Worm (Caenorhabditis elegans) whole organism, late embryonic: ENCODE data around the gene T10C6.15.

ENCODE experiments used
- C08G9.2 ChIP-seq: sonication (generic microtip); optimal IDR thresholded peaks from 2 replicates; lab custom pipeline; 2016; ENCODE audit warnings: mild to moderate bottlenecking, missing genetic modification characterization, moderate library complexity, missing compliant biosample characterization
- C38D4.7 ChIP-seq: fragments of 200-800 bp; sonication (Bioruptor generic); optimal IDR thresholded peaks from 2 replicates; lab custom pipeline; 2018; ENCODE audit warnings: mild to moderate bottlenecking, missing genetic modification characterization, moderate library complexity, missing compliant biosample characterization
- K09A11.1 ChIP-seq: sonication (generic microtip); optimal IDR thresholded peaks from 2 replicates; lab custom pipeline; 2017; ENCODE audit warnings: antibody characterized with exemption, mild to moderate bottlenecking, missing genetic modification characterization, missing compliant biosample characterization; ENCODE audit not compliant: insufficient read depth
- Y22D7AL.16 ChIP-seq: sonication (generic microtip); optimal IDR thresholded peaks from 2 replicates; lab custom pipeline; 2016; ENCODE audit warnings: missing genetic modification characterization, missing compliant biosample characterization
- ama-1 ChIP-seq: fragments of 150-350 bp; optimal IDR thresholded peaks from 2 replicates; lab custom pipeline; 2014
- ceh-19 ChIP-seq: fragments of 200-800 bp; sonication (Bioruptor generic); optimal IDR thresholded peaks from 2 replicates; lab custom pipeline; 2018; ENCODE audit warnings: mild to moderate bottlenecking, missing genetic modification characterization, missing compliant biosample characterization
- ceh-31 ChIP-seq: sonication (generic microtip); optimal IDR thresholded peaks from 2 replicates; lab custom pipeline; 2016; ENCODE audit warnings: missing genetic modification characterization, missing compliant biosample characterization
- ceh-34 ChIP-seq: sonication (generic microtip); optimal IDR thresholded peaks from 2 replicates; lab custom pipeline; 2016; ENCODE audit warnings: mild to moderate bottlenecking, missing genetic modification characterization, missing compliant biosample characterization
- ceh-45 ChIP-seq: fragments of 200-800 bp; sonication (Bioruptor generic); IDR thresholded peaks from 2 replicates; pipeline ENCODE4 v1.3.6; 2022; ENCODE audit warnings: missing genetic modification reagents, missing genetic modification characterization, missing compliant biosample characterization
- ceh-48 ChIP-seq: sonication (generic microtip); optimal IDR thresholded peaks from 2 replicates; lab custom pipeline; 2016; ENCODE audit warnings: missing genetic modification characterization, inconsistent platforms, missing compliant biosample characterization
- ceh-6 ChIP-seq: fragments of 200-800 bp; sonication (Bioruptor generic); optimal IDR thresholded peaks from 2 replicates; lab custom pipeline; 2018; ENCODE audit warnings: mild to moderate bottlenecking, missing genetic modification characterization, missing compliant biosample characterization
- che-1 ChIP-seq: sonication (generic microtip); optimal IDR thresholded peaks from 2 replicates; lab custom pipeline; 2016; ENCODE audit warnings: mild to moderate bottlenecking, missing genetic modification characterization, missing compliant biosample characterization
- dmd-4 ChIP-seq: sonication (generic microtip); optimal IDR thresholded peaks from 2 replicates; lab custom pipeline; 2016; ENCODE audit warnings: borderline replicate concordance, missing genetic modification characterization, missing compliant biosample characterization
- dve-1 ChIP-seq: sonication (generic microtip); optimal IDR thresholded peaks from 2 replicates; lab custom pipeline; 2017; ENCODE audit warnings: antibody characterized with exemption, mild to moderate bottlenecking, missing genetic modification characterization, missing compliant biosample characterization
- elt-2 ChIP-seq: sonication (generic microtip); optimal IDR thresholded peaks from 2 replicates; lab custom pipeline; 2016; ENCODE audit warnings: missing genetic modification reagents, missing genetic modification characterization, missing compliant biosample characterization
- ets-4 ChIP-seq: sonication (generic microtip); optimal IDR thresholded peaks from 2 replicates; lab custom pipeline; 2016; ENCODE audit warnings: missing genetic modification characterization, missing compliant biosample characterization
- fkh-10 ChIP-seq: fragments of 150-350 bp; optimal IDR thresholded peaks from 2 replicates; lab custom pipeline; 2014; ENCODE audit warnings: missing biosample characterization, missing genetic modification reagents, missing genetic modification characterization
- gmeb-2 ChIP-seq: sonication (generic microtip); optimal IDR thresholded peaks from 2 replicates; lab custom pipeline; 2016; ENCODE audit warnings: missing genetic modification characterization, inconsistent platforms, missing compliant biosample characterization
- hlh-15 ChIP-seq: sonication (generic microtip); optimal IDR thresholded peaks from 2 replicates; lab custom pipeline; 2016; ENCODE audit warnings: missing genetic modification characterization, missing compliant biosample characterization
- hlh-30 ChIP-seq: sonication (generic microtip); optimal IDR thresholded peaks from 2 replicates; lab custom pipeline; 2017; ENCODE audit warnings: antibody characterized with exemption, missing genetic modification characterization, missing compliant biosample characterization; ENCODE audit not compliant: insufficient read depth
- hlh-8 ChIP-seq: sonication (generic microtip); optimal IDR thresholded peaks from 2 replicates; lab custom pipeline; 2016; ENCODE audit warnings: missing genotype, missing genetic modification characterization, missing compliant biosample characterization
- nfya-1 ChIP-seq: sonication (generic microtip); optimal IDR thresholded peaks from 2 replicates; lab custom pipeline; 2017; ENCODE audit warnings: missing genetic modification characterization, mild to moderate bottlenecking, missing compliant biosample characterization, antibody characterized with exemption, moderate library complexity
- nhr-11 ChIP-seq: fragments of 150-350 bp; optimal IDR thresholded peaks from 2 replicates; lab custom pipeline; 2014; ENCODE audit warnings: missing biosample characterization, missing genetic modification characterization
- npax-4 ChIP-seq: sonication (generic microtip); optimal IDR thresholded peaks from 2 replicates; lab custom pipeline; 2016; ENCODE audit warnings: missing genetic modification characterization, missing compliant biosample characterization
- pax-1 ChIP-seq: fragments of 150-350 bp; optimal IDR thresholded peaks from 2 replicates; lab custom pipeline; 2014; ENCODE audit warnings: missing biosample characterization, missing genetic modification characterization
- pha-2 ChIP-seq: sonication (generic microtip); optimal IDR thresholded peaks from 2 replicates; lab custom pipeline; 2017; ENCODE audit warnings: mild to moderate bottlenecking, missing genetic modification characterization, missing compliant biosample characterization
- pqm-1 ChIP-seq: sonication (generic microtip); optimal IDR thresholded peaks from 2 replicates; lab custom pipeline; 2016; ENCODE audit warnings: missing genetic modification characterization, missing compliant biosample characterization
- pros-1 ChIP-seq: fragments of 150-350 bp; optimal IDR thresholded peaks from 2 replicates; lab custom pipeline; 2014; ENCODE audit warnings: missing biosample characterization, missing genetic modification reagents, missing genetic modification characterization
- ref-2 ChIP-seq: sonication (generic microtip); optimal IDR thresholded peaks from 2 replicates; lab custom pipeline; 2016; ENCODE audit warnings: missing genetic modification characterization, missing compliant biosample characterization
- rnt-1 ChIP-seq: sonication (generic microtip); optimal IDR thresholded peaks from 2 replicates; lab custom pipeline; 2016; ENCODE audit warnings: missing genetic modification characterization, missing compliant biosample characterization
- sdc-2 ChIP-seq: sonication (generic microtip); optimal IDR thresholded peaks from 2 replicates; lab custom pipeline; 2016; ENCODE audit warnings: missing genotype, missing genetic modification characterization, missing compliant biosample characterization
- syd-9 ChIP-seq: sonication (generic microtip); optimal IDR thresholded peaks from 2 replicates; lab custom pipeline; 2016; ENCODE audit warnings: mild to moderate bottlenecking, missing genetic modification characterization, moderate library complexity, missing compliant biosample characterization
- tbx-2 ChIP-seq: sonication (generic microtip); optimal IDR thresholded peaks from 2 replicates; lab custom pipeline; 2016; ENCODE audit warnings: missing genetic modification characterization, missing compliant biosample characterization
- tbx-7 ChIP-seq: sonication (generic microtip); optimal IDR thresholded peaks from 2 replicates; lab custom pipeline; 2016; ENCODE audit warnings: missing genotype, missing genetic modification characterization, missing compliant biosample characterization
- unc-3 ChIP-seq, 2 experiments: fragments of 200-800 bp in 1 of 2; sonication (Bioruptor generic) in 1 of 2; sonication (generic microtip) in 1 of 2; conservative IDR thresholded peaks in 1 of 2; optimal IDR thresholded peaks in 1 of 2; 2 replicates each; pipeline versions ENCODE4 v1.3.6 to Lab custom; 2016 to 2022; ENCODE audit warnings: missing compliant biosample characterization in 2 of 2, missing genetic modification characterization in 2 of 2, missing genetic modification reagents in 1 of 2
- unc-42 ChIP-seq: sonication (generic microtip); optimal IDR thresholded peaks from 2 replicates; lab custom pipeline; 2016; ENCODE audit warnings: missing genotype, missing genetic modification characterization, missing compliant biosample characterization
- unc-86 ChIP-seq: sonication (generic microtip); optimal IDR thresholded peaks from 2 replicates; lab custom pipeline; 2016; ENCODE audit warnings: missing genetic modification characterization, missing compliant biosample characterization
- ztf-16 ChIP-seq: sonication (generic microtip); optimal IDR thresholded peaks from 2 replicates; lab custom pipeline; 2017; ENCODE audit warnings: missing genetic modification characterization, missing compliant biosample characterization

T10C6.15 gene

ce11 chrV:16043686-16044085 is 2.1 kb downstream of the T10C6.15 start:
- TF ChIP-seq hlh-30 (tag; lab: Kevin White, UChicago): no peak
- TF ChIP-seq pha-2 (tag; lab: Kevin White, UChicago): no peak
- no peak for TF ChIP-seq C38D4.7 (GFP tag; lab: Kevin White, UChicago)

DNA sequence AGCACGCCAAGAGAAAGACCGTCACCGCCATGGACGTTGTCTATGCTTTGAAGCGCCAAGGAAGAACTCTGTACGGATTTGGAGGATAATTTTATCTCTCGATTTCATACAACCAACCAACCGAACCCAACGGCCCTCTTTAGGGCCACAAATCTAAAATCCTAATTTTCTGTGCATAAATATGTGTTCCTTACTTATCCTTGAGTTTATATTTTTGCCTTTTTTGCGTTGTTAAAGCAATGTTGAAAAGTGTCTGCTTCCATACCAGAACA is 3.1 kb downstream of the T10C6.15 start:
- TF ChIP-seq ets-4 (tag; lab: Kevin White, UChicago) (no peak), hlh-30 (tag; lab: Kevin White, UChicago) (no peak), ceh-45 (no peak), ceh-6 (GFP tag; lab: Kevin White, UChicago) (no peak), ceh-19 (GFP tag; lab: Kevin White, UChicago) (no peak), rnt-1 (tag; lab: Kevin White, UChicago) (no peak), nhr-11 (no peak), hlh-8 (no peak), pqm-1 (no peak), npax-4 (tag; lab: Kevin White, UChicago) (no peak), K09A11.1 (tag; lab: Kevin White, UChicago) (no peak), Y22D7AL.16 (no peak), pros-1 (tag; lab: Kevin White, UChicago) (no peak), hlh-15 (no peak), unc-42 (tag; lab: Kevin White, UChicago) (no peak)

ce11 chrV:16041925-16042742 is 3.6 kb downstream of the T10C6.15 start, which contains the start of the genes his-2 and his-1:
TSS of gene his-2 (minus strand) at chrV:16042283.
TSS of gene his-1 (plus strand) at chrV:16042520.
- TF ChIP-seq ama-1 (lab: Kevin White, UChicago) (peak; percentile 73), ref-2 (tag; lab: Kevin White, UChicago) (peak; percentile 22)

ce11 chrV:16041412-16041811 is 4.3 kb downstream of the T10C6.15 start:
- TF ChIP-seq pax-1 (tag; lab: Kevin White, UChicago) (no peak), npax-4 (tag; lab: Kevin White, UChicago) (no peak), dmd-4 (tag; lab: Kevin White, UChicago) (no peak), syd-9 (tag; lab: Kevin White, UChicago) (no peak), sdc-2 (no peak), unc-86 (tag; lab: Kevin White, UChicago) (no peak), gmeb-2 (no peak), fkh-10 (GFP tag; lab: Kevin White, UChicago) (no peak), C08G9.2 (tag; lab: Kevin White, UChicago) (no peak), ceh-31 (tag; lab: Kevin White, UChicago) (no peak), hlh-30 (tag; lab: Kevin White, UChicago) (no peak), ceh-19 (GFP tag; lab: Kevin White, UChicago) (no peak), unc-3 (GFP tag; conservative IDR thresholded peaks at IDR 0.05; lab: Robert Waterston, UW) (no peak), unc-3 (tag; optimal IDR thresholded peaks at IDR 0.05; lab: Kevin White, UChicago) (no peak), ztf-16 (tag; lab: Kevin White, UChicago) (no peak), ceh-48 (tag; lab: Kevin White, UChicago) (no peak), che-1 (tag; lab: Kevin White, UChicago) (no peak)
- TF ChIP-seq, all 69 proteins: peak for 0

DNA sequence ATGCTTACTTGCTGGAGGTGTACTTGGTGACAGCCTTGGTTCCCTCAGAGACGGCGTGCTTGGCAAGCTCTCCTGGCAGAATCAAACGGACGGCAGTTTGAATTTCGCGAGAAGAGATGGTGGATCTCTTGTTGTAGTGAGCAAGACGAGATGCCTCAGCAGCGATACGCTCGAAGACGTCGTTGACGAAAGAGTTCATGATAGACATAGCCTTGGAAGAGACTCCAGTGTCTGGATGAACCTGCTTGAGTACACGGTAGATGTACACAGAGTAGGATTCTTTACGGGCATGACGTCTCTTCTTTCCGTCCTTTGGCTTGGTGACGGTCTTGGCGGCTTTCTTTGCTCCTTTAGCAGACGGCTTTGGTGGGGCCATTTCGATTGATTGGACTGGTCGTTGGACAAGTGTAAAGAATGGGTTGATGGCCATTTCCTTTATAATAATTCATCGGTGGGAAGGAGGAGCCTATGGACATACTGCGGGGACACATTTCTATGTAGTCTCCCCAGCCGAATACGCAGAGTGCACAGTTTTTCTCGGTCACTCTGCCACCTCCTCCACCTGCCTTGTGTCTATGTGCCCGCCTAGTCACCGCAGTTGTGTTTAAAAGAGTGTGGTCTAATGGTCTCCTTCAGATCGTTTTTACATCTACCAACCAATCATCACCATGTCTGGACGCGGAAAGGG is 5.5 kb downstream of the T10C6.15 start, which contains the start of the genes his-4 and his-3:
Gene his-4 (minus strand): TSS at position 376 of the 688 bp plus-strand sequence.
Gene his-3 (plus strand): TSS at position 669 of the 688 bp plus-strand sequence.
- TF ChIP-seq elt-2 (tag; lab: Kevin White, UChicago) (peak; percentile 24), tbx-7 (peak; percentile 11), ceh-34 (tag; lab: Kevin White, UChicago) (peak; percentile 38), ref-2 (tag; lab: Kevin White, UChicago) (peak; percentile 66), ceh-31 (tag; lab: Kevin White, UChicago) (peak; percentile 63), dve-1 (peak; percentile 37), ztf-16 (tag; lab: Kevin White, UChicago) (peak; percentile 17), tbx-2 (tag; lab: Kevin White, UChicago) (peak; percentile 60), nfya-1 (tag; lab: Kevin White, UChicago) (peak; percentile 36)
